Fruit fly (Drosophila melanogaster): ENCODE results near the gene Pgk.

- no peak for TF ChIP-seq CG8478 (optimal IDR thresholded peaks at IDR 0.05)
- no peak for TF ChIP-seq CTCF (optimal IDR thresholded peaks at IDR 0.05)
These were observed 22.1 kb downstream of the Pgk start for dm6 chr2L:2730756-2731155.
